Worm (Caenorhabditis elegans): ENCODE measurements around the gene egl-45.

The egl-45 gene

DNA sequence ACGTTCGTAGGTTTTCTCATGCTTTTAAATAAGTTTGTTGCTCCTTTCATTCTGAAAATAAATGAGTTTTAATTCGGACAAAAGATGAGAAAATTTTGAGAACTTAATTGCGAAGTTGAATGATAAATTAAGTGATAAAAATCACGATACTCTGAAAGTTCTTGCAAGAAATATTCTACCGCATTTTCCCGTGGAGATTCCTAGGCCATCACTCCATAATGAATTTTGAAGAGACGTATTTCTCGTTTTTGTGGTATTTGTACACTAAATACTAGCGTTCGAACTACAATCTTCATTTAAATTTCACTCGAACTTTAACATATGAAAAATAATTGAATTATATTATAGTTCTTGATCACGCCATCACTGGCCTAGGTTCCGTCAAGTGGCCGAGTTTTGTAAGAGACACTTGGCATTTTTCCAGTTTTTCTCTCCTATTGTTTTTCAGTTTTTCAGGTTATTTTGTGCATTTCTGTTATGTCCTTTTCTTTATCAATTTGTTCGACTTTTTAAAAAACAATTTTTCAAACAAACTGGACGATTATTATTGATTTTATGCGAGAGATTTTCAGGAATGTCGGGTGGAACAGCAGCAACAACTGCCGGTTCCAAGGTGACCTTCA, 30.1 kb upstream of the egl-45 start, which contains the start of the genes coq-5 and ufm-1:
TSS of gene coq-5 (minus strand) at position 51 of the 623 bp plus-strand sequence.
TSS of gene ufm-1 (plus strand) at position 573 of the 623 bp plus-strand sequence.
- TF ChIP-seq ztf-23 (GFP tag; IDR thresholded peaks at IDR 0.05) (no peak), med-1 (GFP tag; optimal IDR thresholded peaks at IDR 0.05; ENCODE audit: insufficient read depth) (no peak), cog-1 (tag; optimal IDR thresholded peaks at IDR 0.05) (no peak), ztf-29 (GFP tag; IDR thresholded peaks at IDR 0.05) (no peak), ref-1 (GFP tag; conservative IDR thresholded peaks at IDR 0.05) (no peak), flt-1 (GFP tag; IDR thresholded peaks at IDR 0.05) (no peak), T22C8.4 (GFP tag; IDR thresholded peaks at IDR 0.05) (no peak), klf-2 (GFP tag; conservative IDR thresholded peaks at IDR 0.05) (no peak), tab-1 (GFP tag; IDR thresholded peaks at IDR 0.05) (no peak)

DNA sequence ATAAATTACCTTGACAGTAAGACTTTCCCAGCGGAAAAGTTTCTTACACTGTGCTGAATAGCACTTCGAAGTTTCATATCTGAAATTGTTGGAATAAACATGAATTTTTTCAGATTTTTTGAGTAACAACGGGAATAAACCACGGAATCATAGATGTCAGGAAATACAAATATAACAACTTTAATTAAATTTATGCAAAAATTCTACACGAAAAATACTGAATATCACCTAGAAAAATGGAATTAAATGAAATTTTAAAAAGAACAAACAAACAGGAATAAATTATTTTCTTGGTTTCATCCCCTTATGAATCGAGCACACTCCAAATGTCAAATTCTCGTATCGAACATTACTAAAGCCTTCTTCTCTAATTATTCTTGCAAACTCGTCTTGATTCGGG, 28.7 kb upstream of the egl-45 start, which contains the start of gene tag-307:
TSS of gene tag-307 (minus strand) at position 101 of the 400 bp plus-strand sequence.
- TF ChIP-seq klf-2 (GFP tag; conservative IDR thresholded peaks at IDR 0.05), result no peak
- TF ChIP-seq ztf-29 (GFP tag; IDR thresholded peaks at IDR 0.05), result no peak
- no peak for TF ChIP-seq tab-1 (GFP tag; IDR thresholded peaks at IDR 0.05)
- TF ChIP-seq ztf-23 (GFP tag; IDR thresholded peaks at IDR 0.05), result no peak
- TF ChIP-seq flt-1 (GFP tag; IDR thresholded peaks at IDR 0.05), result no peak
- no peak for TF ChIP-seq cog-1 (tag; optimal IDR thresholded peaks at IDR 0.05)
- TF ChIP-seq T22C8.4 (GFP tag; IDR thresholded peaks at IDR 0.05), result no peak
- TF ChIP-seq med-1 (GFP tag; optimal IDR thresholded peaks at IDR 0.05; ENCODE audit: insufficient read depth), result no peak
- TF ChIP-seq ref-1 (GFP tag; conservative IDR thresholded peaks at IDR 0.05), result no peak

DNA sequence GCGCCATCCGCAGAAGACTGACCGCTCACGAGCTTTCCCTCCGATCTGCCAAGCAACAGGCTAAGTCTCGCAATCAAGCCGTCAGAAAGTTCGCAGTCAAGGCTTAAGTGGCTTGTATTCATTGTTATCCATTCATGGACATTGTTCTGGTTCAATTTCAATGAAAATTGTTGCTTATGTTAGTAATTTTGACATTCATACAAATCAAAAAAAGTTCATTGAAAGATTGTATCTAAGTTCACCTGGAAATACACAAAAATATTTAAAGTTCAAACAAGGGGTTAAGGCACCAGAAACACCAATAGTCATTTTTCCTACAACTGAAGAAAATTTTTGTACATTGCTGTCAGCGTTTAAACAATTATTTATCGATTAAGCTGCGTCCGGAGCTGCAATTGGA, 27.0 kb upstream of the egl-45 start:
- TF ChIP-seq klf-2 (GFP tag; conservative IDR thresholded peaks at IDR 0.05), result no peak

DNA sequence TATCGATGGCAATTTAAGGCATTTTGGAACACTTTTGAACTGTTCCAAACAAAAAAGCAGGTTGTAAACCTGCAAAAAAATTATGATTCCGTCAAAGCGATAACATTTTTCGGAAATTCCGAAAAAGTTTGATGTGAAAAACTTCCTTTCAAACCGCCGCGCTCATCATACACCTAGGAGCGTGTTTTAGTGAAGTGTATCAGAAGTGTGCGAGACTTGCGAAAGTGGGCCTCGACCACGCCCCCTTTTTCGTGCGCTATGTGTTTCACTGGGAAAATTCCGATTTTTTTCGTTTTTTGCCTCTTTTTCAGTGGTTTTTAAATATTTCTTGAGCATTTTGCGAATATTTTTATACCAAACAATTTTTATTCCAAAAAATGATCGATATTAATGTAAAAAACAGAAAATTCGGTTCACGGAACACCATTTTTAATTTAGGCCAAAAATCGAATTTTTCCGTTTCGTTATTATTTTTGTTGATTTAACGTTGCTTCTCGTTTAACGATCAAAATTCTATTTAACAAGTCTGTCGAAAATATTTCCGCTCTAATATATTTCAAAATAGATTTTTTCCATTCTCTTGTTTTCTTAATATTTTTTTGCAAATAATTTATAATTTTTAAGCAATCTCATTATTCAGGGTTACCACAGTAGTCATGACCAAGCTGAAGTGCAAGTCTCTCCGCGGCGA, 26.2 kb upstream of the egl-45 start, which contains the start of gene rpl-35:
TSS of gene rpl-35 (plus strand) at position 641 of the 691 bp plus-strand sequence.
- peak; percentile 61 for TF ChIP-seq ref-1 (GFP tag; conservative IDR thresholded peaks at IDR 0.05)
- peak; percentile 70; the same call in 1 of the 2 replicates for TF ChIP-seq klf-2 (GFP tag; conservative IDR thresholded peaks at IDR 0.05)
- peak; percentile 76 for TF ChIP-seq T22C8.4 (GFP tag; IDR thresholded peaks at IDR 0.05)
- TF ChIP-seq flt-1 (GFP tag; IDR thresholded peaks at IDR 0.05), result peak; percentile 92
- TF ChIP-seq cog-1 (tag; optimal IDR thresholded peaks at IDR 0.05), result peak; percentile 99
- TF ChIP-seq med-1 (GFP tag; optimal IDR thresholded peaks at IDR 0.05; ENCODE audit: insufficient read depth), result peak; percentile 48
- TF ChIP-seq ztf-29 (GFP tag; IDR thresholded peaks at IDR 0.05), result peak; percentile 77
- peak; percentile 94 for TF ChIP-seq ztf-23 (GFP tag; IDR thresholded peaks at IDR 0.05)
- peak; percentile 83 for TF ChIP-seq tab-1 (GFP tag; IDR thresholded peaks at IDR 0.05)

DNA sequence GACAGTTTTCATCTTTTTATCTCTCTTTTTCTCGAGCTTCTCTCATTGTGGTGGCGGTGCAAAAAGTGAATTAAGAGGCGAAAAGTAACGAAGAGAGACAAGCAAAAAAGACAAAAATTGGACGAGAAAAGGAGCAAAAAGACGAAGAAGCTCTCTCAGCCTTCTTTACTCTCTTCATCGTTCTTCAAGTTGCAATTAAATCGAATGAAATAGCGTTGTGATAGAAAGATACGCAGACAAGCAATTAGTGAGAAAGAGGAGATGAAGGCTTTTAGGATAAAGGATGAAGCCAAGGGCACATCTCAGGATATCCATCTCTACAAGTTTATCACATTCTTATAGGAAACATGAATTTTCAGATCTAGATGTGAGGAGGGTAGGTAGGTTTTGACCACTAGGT, 19.7 kb upstream of the egl-45 start:
- no peak for TF ChIP-seq klf-2 (GFP tag; conservative IDR thresholded peaks at IDR 0.05)
- no peak for TF ChIP-seq ref-1 (GFP tag; conservative IDR thresholded peaks at IDR 0.05)
- no peak for TF ChIP-seq flt-1 (GFP tag; IDR thresholded peaks at IDR 0.05)
- TF ChIP-seq tab-1 (GFP tag; IDR thresholded peaks at IDR 0.05), result no peak
- no peak for TF ChIP-seq med-1 (GFP tag; optimal IDR thresholded peaks at IDR 0.05; ENCODE audit: insufficient read depth)
- TF ChIP-seq ztf-23 (GFP tag; IDR thresholded peaks at IDR 0.05), result no peak
- TF ChIP-seq ztf-29 (GFP tag; IDR thresholded peaks at IDR 0.05), result no peak

DNA sequence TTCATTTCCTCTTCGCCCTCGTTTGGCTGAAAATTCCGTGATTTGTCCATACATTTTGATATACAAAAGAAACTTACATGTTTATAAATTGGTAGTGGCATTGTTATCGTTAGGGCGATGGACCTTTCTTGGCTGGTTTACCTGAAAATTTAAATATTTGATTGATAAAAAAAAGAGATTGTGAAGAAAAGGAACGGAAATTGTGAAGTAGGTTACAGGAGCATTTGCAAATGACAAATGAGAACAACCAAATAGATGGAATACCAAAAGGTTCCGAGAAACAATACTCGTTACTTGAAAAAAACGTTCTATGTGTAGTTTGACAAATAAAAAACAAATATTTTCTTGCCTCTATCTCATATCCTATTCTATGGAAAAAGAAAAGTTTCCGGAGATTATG, 15.1 kb upstream of the egl-45 start, which contains the start of gene ZK652.8:
TSS of gene ZK652.8 (minus strand) at position 101 of the 400 bp plus-strand sequence.
- TF ChIP-seq klf-2 (GFP tag; conservative IDR thresholded peaks at IDR 0.05) (no peak), tab-1 (GFP tag; IDR thresholded peaks at IDR 0.05) (no peak), cog-1 (tag; optimal IDR thresholded peaks at IDR 0.05) (no peak), med-1 (GFP tag; optimal IDR thresholded peaks at IDR 0.05; ENCODE audit: insufficient read depth) (no peak), ref-1 (GFP tag; conservative IDR thresholded peaks at IDR 0.05) (no peak), T22C8.4 (GFP tag; IDR thresholded peaks at IDR 0.05) (no peak), ztf-23 (GFP tag; IDR thresholded peaks at IDR 0.05) (no peak), ztf-29 (GFP tag; IDR thresholded peaks at IDR 0.05) (no peak), flt-1 (GFP tag; IDR thresholded peaks at IDR 0.05) (no peak)

DNA sequence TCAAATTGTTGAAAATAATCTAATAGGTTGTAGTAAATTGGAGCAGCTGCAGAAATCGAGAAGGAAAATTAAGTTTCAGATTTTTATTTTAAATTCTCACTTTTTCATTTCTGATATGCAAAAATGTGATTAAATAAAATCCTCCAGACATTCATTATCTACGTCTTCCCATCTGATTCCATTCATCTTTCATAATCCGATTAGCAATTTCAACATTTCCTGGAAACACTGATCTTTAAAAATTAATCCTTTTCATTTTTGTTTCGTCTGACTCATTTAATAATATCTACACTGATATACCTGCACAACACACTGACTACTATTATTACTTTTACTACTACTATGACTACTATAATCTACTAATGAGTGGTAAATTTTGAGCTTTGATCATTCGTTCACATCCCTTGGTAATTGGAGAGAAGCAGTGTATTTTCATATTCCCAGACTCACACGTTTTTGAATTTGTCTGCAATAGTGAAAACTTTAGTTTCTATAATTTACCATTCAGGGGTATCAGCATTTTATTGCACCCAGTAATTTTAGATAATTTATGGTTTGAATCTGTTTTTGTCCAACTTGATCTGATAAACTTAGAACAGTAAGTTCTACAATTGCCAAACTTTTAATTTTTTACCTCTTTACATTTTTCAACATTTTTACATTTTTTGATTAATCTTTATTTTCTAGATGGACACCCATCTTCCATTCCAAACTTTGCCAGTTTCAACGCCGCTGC, 10.6 kb upstream of the egl-45 start, which contains the start of gene ceh-23:
TSS of gene ceh-23 (plus strand) at position 686 of the 736 bp plus-strand sequence.
- TF ChIP-seq med-1 (GFP tag; optimal IDR thresholded peaks at IDR 0.05; ENCODE audit: insufficient read depth) (no peak), ztf-23 (GFP tag; IDR thresholded peaks at IDR 0.05) (no peak)

DNA sequence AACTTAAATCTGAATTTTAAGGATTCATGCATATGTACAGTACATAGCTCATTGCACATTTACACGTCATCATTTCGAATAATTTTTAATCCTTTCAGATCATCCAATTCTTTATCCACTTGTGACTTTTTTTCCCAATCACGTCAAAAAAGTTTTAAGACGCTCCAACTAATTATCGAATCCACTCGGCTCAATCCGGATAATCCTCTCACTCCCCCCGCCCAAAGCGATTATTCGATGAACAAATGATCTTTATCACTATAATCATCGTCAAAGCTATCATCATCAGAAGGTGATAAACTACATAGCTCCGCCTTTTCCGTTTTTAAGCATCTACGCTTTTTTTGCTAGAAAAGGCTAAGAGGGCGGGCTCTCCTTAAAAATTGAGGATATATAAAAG, 9.1 kb upstream of the egl-45 start:
- TF ChIP-seq T22C8.4 (GFP tag; IDR thresholded peaks at IDR 0.05) (no peak), med-1 (GFP tag; optimal IDR thresholded peaks at IDR 0.05; ENCODE audit: insufficient read depth) (no peak), ztf-23 (GFP tag; IDR thresholded peaks at IDR 0.05) (no peak), klf-2 (GFP tag; conservative IDR thresholded peaks at IDR 0.05) (no peak), tab-1 (GFP tag; IDR thresholded peaks at IDR 0.05) (no peak), ref-1 (GFP tag; conservative IDR thresholded peaks at IDR 0.05) (no peak), ztf-29 (GFP tag; IDR thresholded peaks at IDR 0.05) (no peak), cog-1 (tag; optimal IDR thresholded peaks at IDR 0.05) (no peak), flt-1 (GFP tag; IDR thresholded peaks at IDR 0.05) (no peak)

DNA sequence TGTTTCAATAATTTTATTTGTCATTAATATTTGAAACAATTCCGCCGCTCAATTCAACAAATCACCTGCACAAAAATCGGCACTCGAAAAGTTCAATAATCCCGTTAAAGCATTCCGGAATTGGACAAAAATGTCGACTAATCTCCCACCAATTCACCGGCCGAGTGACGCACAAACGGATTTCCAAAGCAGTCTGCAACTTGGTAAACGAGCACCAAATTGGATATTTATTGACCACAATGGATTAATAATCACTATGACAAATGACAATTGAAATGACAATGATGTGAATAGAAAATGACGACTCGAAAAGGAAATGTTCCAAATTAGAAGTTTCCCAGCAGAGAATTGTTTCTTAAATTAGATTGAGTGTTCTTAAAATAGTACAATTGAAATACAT, 7.3 kb upstream of the egl-45 start:
- no peak for TF ChIP-seq ref-1 (GFP tag; conservative IDR thresholded peaks at IDR 0.05)
- TF ChIP-seq T22C8.4 (GFP tag; IDR thresholded peaks at IDR 0.05), result no peak
- no peak for TF ChIP-seq ztf-29 (GFP tag; IDR thresholded peaks at IDR 0.05)
- TF ChIP-seq med-1 (GFP tag; optimal IDR thresholded peaks at IDR 0.05; ENCODE audit: insufficient read depth), result no peak
- no peak for TF ChIP-seq tab-1 (GFP tag; IDR thresholded peaks at IDR 0.05)
- TF ChIP-seq cog-1 (tag; optimal IDR thresholded peaks at IDR 0.05), result no peak
- TF ChIP-seq flt-1 (GFP tag; IDR thresholded peaks at IDR 0.05), result no peak

All from whole organism, midembryonic.